Fruit fly (Drosophila melanogaster): ENCODE data around the gene CG13288.

- TF ChIP-seq br (GFP tag; optimal IDR thresholded peaks at IDR 0.05), result no peak
- no peak for TF ChIP-seq rgr (GFP tag; optimal IDR thresholded peaks at IDR 0.05)
- TF ChIP-seq lola (GFP tag; optimal IDR thresholded peaks at IDR 0.05), result no peak
- TF ChIP-seq pan (optimal IDR thresholded peaks at IDR 0.05), result no peak
- TF ChIP-seq brk (GFP tag; optimal IDR thresholded peaks at IDR 0.05), result no peak
- no peak for TF ChIP-seq h (GFP tag; optimal IDR thresholded peaks at IDR 0.05)
- no peak for TF ChIP-seq sv (GFP tag; optimal IDR thresholded peaks at IDR 0.05)
- no peak for TF ChIP-seq Hnf4 (GFP tag; optimal IDR thresholded peaks at IDR 0.05)
- no peak for TF ChIP-seq usp (GFP tag; optimal IDR thresholded peaks at IDR 0.05)
- no peak for TF ChIP-seq Myc (optimal IDR thresholded peaks at IDR 0.05)
These were observed 14.1 kb upstream of the CG13288 start for dm6 chr3L:5893063-5893462.
